Worm (Caenorhabditis elegans): ENCODE measurements around the gene dhs-22.

Gene dhs-22

ce11 chrV:14439236-14439635 lies 18.0 kb upstream of the dhs-22 start:
- TF ChIP-seq nhr-25 (tag; optimal IDR thresholded peaks at IDR 0.05) (peak; percentile 31), egl-27 (tag; optimal IDR thresholded peaks at IDR 0.05) (no peak)

DNA sequence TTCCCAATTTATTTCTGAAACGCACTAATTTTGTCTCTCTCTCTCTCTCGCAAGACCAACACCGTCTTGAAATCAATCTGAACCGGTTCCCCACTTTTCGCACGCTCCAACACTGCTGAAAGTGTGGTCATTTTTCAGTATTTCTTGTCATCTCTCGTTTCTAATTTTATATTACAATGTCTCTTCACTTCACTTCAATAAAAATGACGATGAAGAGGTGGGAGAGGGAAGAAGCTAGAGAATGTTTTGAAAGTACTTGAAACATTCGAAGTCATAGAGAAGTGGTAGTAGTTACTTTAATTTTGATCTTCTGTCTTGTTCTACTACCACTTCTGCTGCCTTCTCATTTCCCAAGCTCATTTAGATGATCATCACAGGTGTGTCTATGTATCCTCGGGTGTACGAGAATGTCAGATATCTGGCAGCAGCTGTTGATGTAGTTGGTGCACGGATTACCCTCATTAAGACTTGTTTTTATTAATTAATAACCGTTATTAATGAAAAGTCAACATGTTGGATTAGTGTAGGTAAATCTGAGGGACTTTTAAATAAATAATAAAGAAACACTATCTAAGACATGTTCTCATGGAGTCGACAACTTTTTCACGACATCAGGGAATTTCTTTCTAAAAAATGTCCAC lies 17.0 kb upstream of the dhs-22 start:
- TF ChIP-seq skn-1 (tag; optimal IDR thresholded peaks at IDR 0.05) (no peak), nhr-25 (tag; optimal IDR thresholded peaks at IDR 0.05) (peak; percentile 31)

ce11 chrV:14437355-14437754 lies 16.1 kb upstream of the dhs-22 start:
- TF ChIP-seq unc-62 (GFP tag; optimal IDR thresholded peaks at IDR 0.05) (no peak), pha-4 (tag; optimal IDR thresholded peaks at IDR 0.05) (no peak), nhr-28 (tag; optimal IDR thresholded peaks at IDR 0.05) (no peak), tbx-2 (tag; optimal IDR thresholded peaks at IDR 0.05) (no peak), zag-1 (tag; optimal IDR thresholded peaks at IDR 0.05) (no peak), ztf-4 (tag; optimal IDR thresholded peaks at IDR 0.05) (no peak), unc-39 (tag; optimal IDR thresholded peaks at IDR 0.05) (no peak), nhr-12 (tag; optimal IDR thresholded peaks at IDR 0.05) (no peak), ZK546.5 (tag; optimal IDR thresholded peaks at IDR 0.05) (no peak), aly-2 (tag; optimal IDR thresholded peaks at IDR 0.05) (no peak)

DNA sequence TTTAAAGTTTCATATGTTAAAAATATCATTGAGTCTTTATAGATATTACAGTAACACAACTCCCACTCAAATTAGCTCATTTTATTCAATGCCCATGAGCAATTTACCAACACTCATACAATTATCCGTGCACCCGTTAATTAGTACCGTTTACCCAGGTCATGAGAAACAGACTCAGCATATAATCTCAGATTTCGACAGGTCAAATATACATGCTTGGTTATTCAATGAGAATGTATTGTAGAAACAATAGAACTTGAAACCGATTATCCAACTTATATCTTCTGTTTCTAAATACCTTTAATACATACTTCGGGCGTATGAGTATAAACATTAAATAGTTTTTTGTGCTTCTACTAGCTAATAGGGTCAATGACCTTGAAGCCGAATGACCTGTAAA lies 15.0 kb upstream of the dhs-22 start:
- TF ChIP-seq nhr-12 (tag; optimal IDR thresholded peaks at IDR 0.05) (no peak), zag-1 (tag; optimal IDR thresholded peaks at IDR 0.05) (no peak), unc-62 (GFP tag; optimal IDR thresholded peaks at IDR 0.05) (no peak), ztf-4 (tag; optimal IDR thresholded peaks at IDR 0.05) (no peak), R02D3.7 (tag; optimal IDR thresholded peaks at IDR 0.05) (no peak), ceh-16 (tag; optimal IDR thresholded peaks at IDR 0.05) (no peak), lsy-12 (tag; optimal IDR thresholded peaks at IDR 0.05) (no peak), skn-1 (tag; optimal IDR thresholded peaks at IDR 0.05) (no peak), jun-1 (tag; optimal IDR thresholded peaks at IDR 0.05) (no peak), nhr-67 (tag; optimal IDR thresholded peaks at IDR 0.05) (no peak), nhr-43 (tag; optimal IDR thresholded peaks at IDR 0.05; ENCODE audit: poor library complexity, severe bottlenecking) (no peak), sea-2 (GFP tag; optimal IDR thresholded peaks at IDR 0.05) (no peak), daf-12 (tag; optimal IDR thresholded peaks at IDR 0.05) (no peak), elt-1 (tag; optimal IDR thresholded peaks at IDR 0.05) (no peak), nhr-28 (tag; optimal IDR thresholded peaks at IDR 0.05) (no peak), nfya-1 (tag; optimal IDR thresholded peaks at IDR 0.05; ENCODE audit: insufficient read depth) (no peak), nhr-77 (tag; optimal IDR thresholded peaks at IDR 0.05) (no peak), ceh-9 (tag; optimal IDR thresholded peaks at IDR 0.05) (no peak)

DNA sequence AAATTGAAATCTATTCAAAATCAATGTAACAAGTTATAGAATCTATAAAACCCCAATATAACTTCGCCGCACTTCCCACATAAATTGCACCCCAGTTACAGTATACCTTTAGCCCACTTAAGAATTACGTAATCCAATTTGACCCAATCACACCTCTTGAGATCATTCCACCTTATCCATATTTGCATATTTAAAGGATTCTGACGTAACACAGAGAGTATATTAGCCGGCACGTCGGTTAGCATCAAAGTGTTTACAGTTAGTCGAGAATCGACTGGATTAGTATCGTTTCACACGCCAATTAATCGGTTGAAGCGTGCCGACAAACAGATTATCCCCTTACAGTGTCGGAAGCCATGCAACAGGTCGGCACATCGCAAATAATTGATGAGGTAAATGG lies 12.3 kb upstream of the dhs-22 start:
- TF ChIP-seq egl-27 (tag; optimal IDR thresholded peaks at IDR 0.05) (no peak), ztf-4 (tag; optimal IDR thresholded peaks at IDR 0.05) (no peak)

DNA sequence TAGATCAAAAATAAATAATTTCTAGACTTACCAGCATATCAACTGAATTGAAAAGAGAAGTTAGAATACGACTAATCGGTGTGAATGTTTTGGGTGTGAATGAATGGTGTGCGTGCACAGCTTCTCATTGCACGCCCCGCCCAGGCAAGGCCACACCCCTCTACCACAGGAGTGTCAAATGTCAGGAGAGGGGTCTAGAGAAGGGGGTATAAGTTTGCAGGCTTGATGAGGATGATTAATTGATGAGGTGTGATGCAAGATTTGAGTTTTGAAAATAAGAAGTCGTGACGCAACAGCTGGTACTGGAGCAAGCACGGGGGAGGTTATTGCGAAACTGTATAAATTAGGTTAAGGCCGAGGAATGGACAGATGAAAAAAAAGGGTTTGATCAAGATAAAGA lies 11.0 kb upstream of the dhs-22 start, which contains the start of gene egl-1:
Gene egl-1, minus strand, starts transcription at position 101 of the 400 bp plus-strand sequence.
- TF ChIP-seq nhr-77 (tag; optimal IDR thresholded peaks at IDR 0.05) (no peak), fkh-10 (GFP tag; optimal IDR thresholded peaks at IDR 0.05) (no peak), elt-2 (tag; optimal IDR thresholded peaks at IDR 0.05) (no peak), nhr-11 (tag; optimal IDR thresholded peaks at IDR 0.05) (no peak), aly-2 (tag; optimal IDR thresholded peaks at IDR 0.05) (no peak), mml-1 (tag; optimal IDR thresholded peaks at IDR 0.05) (no peak)

DNA sequence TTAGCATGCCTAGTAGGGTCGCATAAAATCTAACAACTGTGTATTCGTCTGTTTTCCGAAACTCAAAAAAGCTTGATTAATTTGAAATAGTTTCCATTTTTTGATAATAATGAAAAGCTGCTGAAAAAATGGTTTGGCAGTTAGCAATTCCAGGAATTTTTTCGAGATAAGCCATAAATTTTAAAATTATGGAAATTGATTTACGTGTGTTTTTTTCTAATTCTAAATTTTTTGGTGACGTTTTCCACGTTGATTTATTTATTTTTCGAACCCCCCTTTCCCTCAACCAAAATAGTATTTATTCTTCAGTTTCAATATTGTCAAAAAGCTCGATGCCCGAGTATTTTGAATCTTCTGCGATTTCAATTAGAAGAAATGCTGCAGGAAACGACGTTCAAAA lies 7.6 kb upstream of the dhs-22 start, which contains the start of gene F23B12.1:
Gene F23B12.1, plus strand, starts transcription at position 301 of the 400 bp plus-strand sequence.
- TF ChIP-seq nfya-1 (tag; optimal IDR thresholded peaks at IDR 0.05; ENCODE audit: insufficient read depth) (no peak), ztf-11 (tag; optimal IDR thresholded peaks at IDR 0.05) (no peak), lsy-12 (tag; optimal IDR thresholded peaks at IDR 0.05) (no peak), pqm-1 (tag; optimal IDR thresholded peaks at IDR 0.05) (no peak), R02D3.7 (tag; optimal IDR thresholded peaks at IDR 0.05) (no peak), hmg-11 (tag; optimal IDR thresholded peaks at IDR 0.05) (no peak), unc-62 (GFP tag; optimal IDR thresholded peaks at IDR 0.05) (no peak), nhr-11 (tag; optimal IDR thresholded peaks at IDR 0.05) (no peak), nhr-23 (tag; optimal IDR thresholded peaks at IDR 0.05) (no peak), nhr-76 (tag; optimal IDR thresholded peaks at IDR 0.05) (no peak), lin-39 (tag; optimal IDR thresholded peaks at IDR 0.05) (no peak), nhr-28 (tag; optimal IDR thresholded peaks at IDR 0.05) (no peak), zag-1 (tag; optimal IDR thresholded peaks at IDR 0.05) (no peak), mml-1 (tag; optimal IDR thresholded peaks at IDR 0.05) (no peak), aly-2 (tag; optimal IDR thresholded peaks at IDR 0.05) (no peak), fkh-10 (GFP tag; optimal IDR thresholded peaks at IDR 0.05) (no peak), elt-3 (tag; optimal IDR thresholded peaks at IDR 0.05) (no peak)
